Fruit fly (Drosophila melanogaster) whole organism, prepupa: ENCODE data around the gene bol.

Experiments
- CG10631 ChIP-seq: fragments of 200-800 bp; sonication (Bioruptor generic); optimal IDR thresholded peaks from 2 replicates; lab custom pipeline; 2016; ENCODE audit warnings: missing biosample characterization, missing genetic modification characterization
- CG11294 ChIP-seq: fragments of 200-800 bp; sonication (Bioruptor generic); IDR thresholded peaks from 2 replicates; pipeline ENCODE4 v1.3.6; 2022; ENCODE audit warnings: missing biosample characterization, missing genetic modification characterization
- CG11762 ChIP-seq: fragments of 200-800 bp; sonication (Bioruptor generic); optimal IDR thresholded peaks from 3 replicates; lab custom pipeline; 2016; ENCODE audit warnings: missing biosample characterization, missing genetic modification characterization; ENCODE audit not compliant: insufficient read depth
- CG11902 ChIP-seq: fragments of 200-800 bp; sonication (Bioruptor generic); optimal IDR thresholded peaks from 3 replicates; lab custom pipeline; 2016; ENCODE audit warnings: missing biosample characterization, missing genetic modification characterization
- CG15336 ChIP-seq: fragments of 200-800 bp; sonication (Bioruptor generic); IDR thresholded peaks from 2 replicates; pipeline ENCODE4 v1.3.6; 2022; ENCODE audit warnings: missing biosample characterization, missing genetic modification characterization
- CG1621 ChIP-seq: fragments of 200-800 bp; sonication (Bioruptor generic); optimal IDR thresholded peaks from 3 replicates; lab custom pipeline; 2018; ENCODE audit warnings: missing biosample characterization, mild to moderate bottlenecking, missing genetic modification characterization
- CG16779 ChIP-seq: fragments of 200-800 bp; sonication (Bioruptor generic); optimal IDR thresholded peaks from 3 replicates; lab custom pipeline; 2017; ENCODE audit warnings: missing biosample characterization, mild to moderate bottlenecking, missing genetic modification characterization
- CG31627 ChIP-seq: fragments of 200-800 bp; sonication (Bioruptor generic); optimal IDR thresholded peaks from 3 replicates; lab custom pipeline; 2016; ENCODE audit warnings: missing biosample characterization, missing genetic modification characterization
- CG32006 ChIP-seq: fragments of 200-800 bp; sonication (Bioruptor generic); optimal IDR thresholded peaks from 3 replicates; lab custom pipeline; 2017; ENCODE audit warnings: missing biosample characterization, mild to moderate bottlenecking, missing genetic modification characterization
- CG34406 ChIP-seq: fragments of 200-800 bp; sonication (Bioruptor generic); optimal IDR thresholded peaks from 3 replicates; lab custom pipeline; 2016; ENCODE audit warnings: missing biosample characterization, missing genetic modification characterization
- CG4318 ChIP-seq: fragments of 200-800 bp; sonication (Bioruptor generic); optimal IDR thresholded peaks from 3 replicates; lab custom pipeline; 2017; ENCODE audit warnings: missing biosample characterization, mild to moderate bottlenecking, missing genetic modification characterization
- CG6163 ChIP-seq: fragments of 200-800 bp; sonication (Bioruptor generic); IDR thresholded peaks from 3 replicates; pipeline ENCODE4 v1.3.6; 2022; ENCODE audit warnings: missing biosample characterization, missing genetic modification characterization
- CG6276 ChIP-seq: fragments of 200-800 bp; sonication (Bioruptor generic); optimal IDR thresholded peaks from 2 replicates; lab custom pipeline; 2017; ENCODE audit warnings: missing biosample characterization, mild to moderate bottlenecking, missing genetic modification characterization
- CG6792 ChIP-seq: fragments of 200-800 bp; sonication (Bioruptor generic); optimal IDR thresholded peaks from 3 replicates; lab custom pipeline; 2016; ENCODE audit warnings: missing biosample characterization, missing genetic modification characterization
- CG8119 ChIP-seq: fragments of 200-800 bp; sonication (Bioruptor generic); IDR thresholded peaks from 3 replicates; pipeline ENCODE4 v1.3.6; 2022; ENCODE audit warnings: missing biosample characterization, missing genetic modification characterization
- CG8632 ChIP-seq: fragments of 200-800 bp; sonication (Bioruptor generic); optimal IDR thresholded peaks from 3 replicates; lab custom pipeline; 2016; ENCODE audit warnings: missing biosample characterization, missing genetic modification characterization
- CG9139 ChIP-seq: fragments of 200-800 bp; sonication (Bioruptor generic); optimal IDR thresholded peaks from 3 replicates; lab custom pipeline; 2017; ENCODE audit warnings: missing biosample characterization, mild to moderate bottlenecking, missing genetic modification characterization
- Eip75B ChIP-seq: fragments of 200-800 bp; sonication (Bioruptor generic); optimal IDR thresholded peaks from 3 replicates; lab custom pipeline; 2016; ENCODE audit warnings: missing biosample characterization, missing genetic modification characterization
- Eip78C ChIP-seq: fragments of 200-800 bp; sonication (Bioruptor generic); peaks from one replicate; lab custom pipeline; 2016; ENCODE audit warnings: missing biosample characterization, missing genetic modification characterization
- Eip93F ChIP-seq: fragments of 200-800 bp; sonication (Bioruptor generic); optimal IDR thresholded peaks from 2 replicates; lab custom pipeline; 2016; ENCODE audit warnings: missing biosample characterization, mild to moderate bottlenecking, missing genetic modification characterization
- Ets21C ChIP-seq: fragments of 200-800 bp; sonication (Bioruptor generic); optimal IDR thresholded peaks from 3 replicates; lab custom pipeline; 2016; ENCODE audit warnings: missing biosample characterization, missing genetic modification characterization
- Ets96B ChIP-seq: fragments of 200-800 bp; optimal IDR thresholded peaks from 2 replicates; lab custom pipeline; 2019; ENCODE audit warnings: missing biosample characterization, mild to moderate bottlenecking, missing genetic modification characterization, moderate library complexity
- Gug ChIP-seq: fragments of 200-800 bp; sonication (Bioruptor generic); IDR thresholded peaks from 2 replicates; pipeline ENCODE4 v1.3.6; 2022; ENCODE audit warnings: missing biosample characterization, missing genetic modification characterization
- Hr38 ChIP-seq: sonication (Bioruptor generic); optimal IDR thresholded peaks from 2 replicates; lab custom pipeline; 2016; ENCODE audit warnings: missing biosample characterization, missing genetic modification characterization
- Hr39 ChIP-seq: fragments of 200-800 bp; sonication (Bioruptor generic); optimal IDR thresholded peaks from 2 replicates; lab custom pipeline; 2016; ENCODE audit warnings: missing biosample characterization, missing genetic modification characterization
- Met ChIP-seq: fragments of 200-800 bp; sonication (Bioruptor generic); optimal IDR thresholded peaks from 3 replicates; lab custom pipeline; 2016; ENCODE audit warnings: missing biosample characterization, missing genetic modification characterization
- Smox ChIP-seq: fragments of 200-800 bp; sonication (Bioruptor generic); optimal IDR thresholded peaks from 3 replicates; lab custom pipeline; 2016; ENCODE audit warnings: missing biosample characterization, missing genetic modification characterization
- Sox102F ChIP-seq: fragments of 200-800 bp; sonication (Bioruptor generic); optimal IDR thresholded peaks from 2 replicates; lab custom pipeline; 2016; ENCODE audit warnings: missing biosample characterization, mild to moderate bottlenecking, missing genetic modification characterization
- achi ChIP-seq: fragments of 200-800 bp; sonication (Bioruptor generic); optimal IDR thresholded peaks from 3 replicates; lab custom pipeline; 2016; ENCODE audit warnings: missing biosample characterization, missing genetic modification characterization
- cyc ChIP-seq: fragments of 200-800 bp; sonication (Bioruptor generic); optimal IDR thresholded peaks from 3 replicates; lab custom pipeline; 2016; ENCODE audit warnings: missing biosample characterization, missing genetic modification characterization
- dac ChIP-seq: fragments of 200-800 bp; sonication (Bioruptor generic); optimal IDR thresholded peaks from 2 replicates; lab custom pipeline; 2017; ENCODE audit warnings: missing biosample characterization, mild to moderate bottlenecking, missing genetic modification characterization
- dsx ChIP-seq: fragments of 200-800 bp; optimal IDR thresholded peaks from 3 replicates; lab custom pipeline; 2019; ENCODE audit warnings: missing biosample characterization, mild to moderate bottlenecking, missing genetic modification characterization, moderate library complexity; ENCODE audit not compliant: poor library complexity, severe bottlenecking
- eg ChIP-seq: fragments of 200-800 bp; sonication (Bioruptor generic); IDR thresholded peaks from 3 replicates; pipeline ENCODE4 v1.3.6; 2022; ENCODE audit warnings: missing biosample characterization, missing genetic modification characterization
- esn ChIP-seq: fragments of 200-800 bp; sonication (Bioruptor generic); optimal IDR thresholded peaks from 2 replicates; lab custom pipeline; 2016; ENCODE audit warnings: missing biosample characterization, mild to moderate bottlenecking, missing genetic modification characterization, moderate library complexity
- fd59A ChIP-seq: fragments of 200-800 bp; sonication (Bioruptor generic); optimal IDR thresholded peaks from 2 replicates; lab custom pipeline; 2017; ENCODE audit warnings: missing biosample characterization, mild to moderate bottlenecking, missing genetic modification characterization, missing genetic modification reagents
- fkh ChIP-seq: fragments of 200-800 bp; sonication (Bioruptor generic); optimal IDR thresholded peaks from 3 replicates; lab custom pipeline; 2017; ENCODE audit warnings: missing biosample characterization, mild to moderate bottlenecking, missing genetic modification characterization, moderate library complexity
- lz ChIP-seq: fragments of 200-800 bp; sonication (Bioruptor generic); optimal IDR thresholded peaks from 3 replicates; lab custom pipeline; 2016; ENCODE audit warnings: missing biosample characterization, missing genetic modification characterization
- net ChIP-seq: fragments of 200-800 bp; sonication (Bioruptor generic); optimal IDR thresholded peaks from 3 replicates; lab custom pipeline; 2016; ENCODE audit warnings: missing biosample characterization, missing genetic modification characterization
- salr ChIP-seq, 2 experiments: fragments of 200-800 bp; sonication (Bioruptor generic); optimal IDR thresholded peaks; 3 replicates each; lab custom pipeline; 2016 to 2018; ENCODE audit warnings: missing biosample characterization in 2 of 2, missing genetic modification characterization in 2 of 2, mild to moderate bottlenecking in 1 of 2
- ss ChIP-seq, 2 experiments: fragments of 200-800 bp; sonication (Bioruptor generic); optimal IDR thresholded peaks; 2 replicates in 1 of 2; 3 replicates in 1 of 2; lab custom pipeline; 2017 to 2018; ENCODE audit warnings: mild to moderate bottlenecking in 2 of 2, missing biosample characterization in 2 of 2, missing genetic modification characterization in 2 of 2, moderate library complexity in 1 of 2
- svp ChIP-seq: fragments of 200-800 bp; sonication (Bioruptor generic); peaks from one replicate; lab custom pipeline; 2016; ENCODE audit warnings: missing biosample characterization, missing genetic modification characterization

Gene bol

dm6 chr3L:9072731-9073385 is 61.3 kb downstream of the bol start, which contains the start of the genes CG4911 and CG4942 (continued):
- TF ChIP-seq CG32006 (GFP tag; lab: Kevin White, UChicago) (peak; percentile 76), Eip78C (GFP tag; lab: Kevin White, UChicago) (peak; percentile 51), Ets21C (peak; percentile 35), CG16779 (tag; lab: Kevin White, UChicago) (no peak), dsx (GFP tag; lab: Kevin White, UChicago) (no peak), CG11902 (peak; percentile 57), CG9139 (GFP tag; lab: Kevin White, UChicago) (no peak), CG6792 (GFP tag; lab: Kevin White, UChicago) (peak; percentile 46), achi (GFP tag; lab: Kevin White, UChicago) (peak; percentile 68), CG11294 (peak; percentile 28; the same call in 1 of the 2 replicates), dac (GFP tag; lab: Kevin White, UChicago) (no peak), Eip75B (GFP tag; lab: Kevin White, UChicago) (peak; percentile 41), CG6276 (GFP tag; lab: Kevin White, UChicago) (no peak), cyc (GFP tag; lab: Kevin White, UChicago) (peak; percentile 72), CG34406 (GFP tag; lab: Kevin White, UChicago) (peak; percentile 48), CG8119 (GFP tag; lab: Robert Waterston, UW) (no peak)

dm6 chr3L:9072062-9072730 is 62.0 kb downstream of the bol start:
- TF ChIP-seq Eip93F (GFP tag; lab: Kevin White, UChicago) (peak; percentile 22), Met (GFP tag; lab: Kevin White, UChicago) (peak; percentile 15), svp (GFP tag; lab: Kevin White, UChicago) (peak; percentile 51), CG11762 (GFP tag; lab: Kevin White, UChicago) (no peak), ss (GFP tag; optimal IDR thresholded peaks at IDR 0.05; lab: Kevin White, UChicago) (no peak), fkh (peak; percentile 92)

dm6 chr3L:9066509-9067021 is 67.6 kb downstream of the bol start:
- TF ChIP-seq svp (GFP tag; lab: Kevin White, UChicago) (peak; percentile 67), CG34406 (GFP tag; lab: Kevin White, UChicago) (no peak), CG10631 (GFP tag; lab: Kevin White, UChicago) (no peak), Eip75B (GFP tag; lab: Kevin White, UChicago) (no peak), fkh (peak; percentile 23)
- TF ChIP-seq, all 60 proteins: peak for 2

dm6 chr3L:9065997-9066441 is 68.2 kb downstream of the bol start, which contains the start of gene Argk1:
Gene Argk1, minus strand, starts transcription at chr3L:9066027.
- TF ChIP-seq CG32006 (GFP tag; lab: Kevin White, UChicago) = peak; percentile 76
- TF ChIP-seq dsx (GFP tag; lab: Kevin White, UChicago) = peak; percentile 28
- TF ChIP-seq Ets96B = peak; percentile 32
- TF ChIP-seq cyc (GFP tag; lab: Kevin White, UChicago) = no peak
- no peak for TF ChIP-seq CG1621 (tag; lab: Kevin White, UChicago)
- no peak for TF ChIP-seq CG9139 (GFP tag; lab: Kevin White, UChicago)
- TF ChIP-seq esn (GFP tag; lab: Kevin White, UChicago) = peak; percentile 22
- peak; percentile 89 for TF ChIP-seq eg (GFP tag; lab: Robert Waterston, UW)
- peak; percentile 31 for TF ChIP-seq fkh
- TF ChIP-seq CG4318 (GFP tag; lab: Kevin White, UChicago) = peak; percentile 34
- peak; percentile 64; the same call in 2 of the 3 replicates for TF ChIP-seq CG6163 (GFP tag; lab: Robert Waterston, UW)
- peak; percentile 44; the same call in 1 of the 2 replicates for TF ChIP-seq Gug (GFP tag; lab: Robert Waterston, UW)
- TF ChIP-seq CG15336 (GFP tag; lab: Robert Waterston, UW) = peak; percentile 85
- no peak for TF ChIP-seq CG11762 (GFP tag; lab: Kevin White, UChicago)
- TF ChIP-seq CG11902 = no peak
- peak; percentile 10 for TF ChIP-seq CG31627 (GFP tag; lab: Kevin White, UChicago)
- peak; percentile 43 for TF ChIP-seq net (GFP tag; lab: Kevin White, UChicago)
- TF ChIP-seq Hr39 (GFP tag; lab: Kevin White, UChicago) = no peak
- TF ChIP-seq ss (GFP tag; optimal IDR thresholded peaks at IDR 0.05; lab: Kevin White, UChicago) = no peak
- TF ChIP-seq Sox102F (GFP tag; lab: Kevin White, UChicago) = no peak
- no peak for TF ChIP-seq fd59A
- no peak for TF ChIP-seq Smox
- TF ChIP-seq CG8632 = peak; percentile 12
- TF ChIP-seq Hr38 = no peak
- TF ChIP-seq lz (GFP tag; lab: Kevin White, UChicago) = no peak
- peak; percentile 13 for TF ChIP-seq Met (GFP tag; lab: Kevin White, UChicago)
- TF ChIP-seq salr (GFP tag; optimal IDR thresholded peaks at IDR 0.05; lab: Kevin White, UChicago) = peak in 1 of 2 experiments; percentile 65
